Fruit fly (Drosophila melanogaster) Kc167 (cell line): Measurements from ENCODE around the gene TBC1D5.

Experiments used
- Myc ChIP-seq: fragments of >200 bp; optimal IDR thresholded peaks from 2 replicates; lab custom pipeline; 2017; ENCODE audit warnings: missing external identifiers
- Sin3A ChIP-seq: fragments of >200 bp; optimal IDR thresholded peaks from 2 replicates; lab custom pipeline; 2018; ENCODE audit warnings: missing external identifiers
- h ChIP-seq: fragments of >200 bp; optimal IDR thresholded peaks from 3 replicates; lab custom pipeline; 2018; ENCODE audit warnings: missing external identifiers
- psq ChIP-seq: fragments of >200 bp; optimal IDR thresholded peaks from 2 replicates; lab custom pipeline; 2017; ENCODE audit warnings: missing external identifiers
- ttk ChIP-seq: sonication (Bioruptor generic); optimal IDR thresholded peaks from 2 replicates; lab custom pipeline; 2017; ENCODE audit warnings: missing external identifiers

- TF ChIP-seq psq (lab: Kevin White, UChicago), result no peak
- TF ChIP-seq Sin3A, result no peak
- no peak for TF ChIP-seq h
- TF ChIP-seq Myc, result no peak
- no peak for TF ChIP-seq ttk (lab: Kevin White, UChicago)
Measured at dm6 chr3R:13319873-13320272, 48.1 kb upstream of the TBC1D5 start.
